Worm (Caenorhabditis elegans): ENCODE results near the gene lron-15.

Gene lron-15

DNA sequence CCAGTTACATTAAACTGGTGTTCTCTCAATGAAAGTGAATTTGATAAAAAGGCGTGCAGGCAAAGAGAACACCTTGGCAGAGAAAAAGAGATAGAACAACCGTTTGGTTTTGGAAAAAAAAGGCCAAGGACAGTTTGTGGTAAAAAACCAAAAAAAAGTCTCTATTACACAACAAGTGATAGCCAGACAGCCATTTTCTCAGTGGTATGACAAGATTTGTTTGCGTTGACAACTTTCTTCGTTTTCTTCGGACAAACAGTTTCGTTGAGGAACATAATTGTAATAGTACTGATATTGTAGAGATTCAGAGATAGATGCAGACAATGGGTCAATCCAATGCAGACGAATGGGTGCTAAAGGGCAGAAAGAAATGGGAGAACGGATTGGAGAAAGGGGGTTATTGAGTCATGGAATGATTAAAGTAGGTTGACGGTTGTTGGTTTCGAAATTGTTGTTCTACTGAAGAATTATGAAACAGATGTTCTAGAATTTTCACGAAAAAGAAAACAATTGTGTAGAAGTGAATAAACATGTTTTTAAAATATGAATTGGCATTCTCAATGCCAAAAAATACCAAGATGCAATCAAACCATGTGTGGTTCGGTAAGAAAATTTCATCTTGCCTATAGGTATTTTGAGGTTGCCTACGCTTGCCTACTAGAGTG lies 17.6 kb upstream of the lron-15 start:
- no peak for TF ChIP-seq attf-3 (GFP tag; conservative IDR thresholded peaks at IDR 0.05)
- TF ChIP-seq madf-6 (GFP tag; IDR thresholded peaks at IDR 0.05): no peak
- peak; percentile 67; the same call in 1 of the 2 replicates for TF ChIP-seq hmg-1.2 (GFP tag; IDR thresholded peaks at IDR 0.05)
- TF ChIP-seq lin-40 (tag; optimal IDR thresholded peaks at IDR 0.05): peak; percentile 80
- 0 out of 2 replicates have a peak, but pooled peaks have one; percentile 27 for TF ChIP-seq dox-1 (GFP tag; IDR thresholded peaks at IDR 0.05)
- TF ChIP-seq athp-1 (tag; optimal IDR thresholded peaks at IDR 0.05): no peak
- no peak for TF ChIP-seq lag-1 (GFP tag; IDR thresholded peaks at IDR 0.05)
- TF ChIP-seq cebp-1 (GFP tag; IDR thresholded peaks at IDR 0.05): peak; percentile 55
- TF ChIP-seq cebp-1 (tag; optimal IDR thresholded peaks at IDR 0.05): peak; percentile 79
- peak; percentile 73 for TF ChIP-seq ztf-26 (tag; optimal IDR thresholded peaks at IDR 0.05)
- TF ChIP-seq ama-1 (optimal IDR thresholded peaks at IDR 0.05): peak; percentile 12
- no peak for TF ChIP-seq ama-1 (GFP tag; optimal IDR thresholded peaks at IDR 0.05)

DNA sequence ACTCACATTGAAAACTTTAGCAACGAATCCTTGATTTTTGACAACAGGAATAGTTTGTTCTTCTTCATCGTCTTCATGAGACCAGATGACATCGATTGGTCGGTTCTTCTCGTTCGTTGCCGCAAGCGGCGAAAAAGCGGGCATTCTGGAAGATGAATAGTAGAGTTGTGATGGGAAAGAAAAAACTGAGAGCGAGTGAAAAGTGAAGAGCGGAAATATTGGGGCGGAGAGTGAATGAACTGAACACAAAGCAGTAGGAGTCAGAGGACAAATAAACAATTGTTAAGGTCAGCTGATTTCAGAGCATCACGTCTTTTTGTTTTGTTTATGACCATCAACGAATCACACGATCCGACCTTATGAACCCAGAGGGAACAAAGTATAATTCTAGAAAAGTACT lies 16.6 kb upstream of the lron-15 start, which contains the start of gene F18C5.10:
Gene F18C5.10, minus strand, starts transcription at position 145 of the 400 bp plus-strand sequence.
- TF ChIP-seq nhr-90 (tag; optimal IDR thresholded peaks at IDR 0.05): no peak
- 0 out of 2 replicates have a peak, but pooled peaks have one; percentile 47 for TF ChIP-seq hsf-1 (GFP tag; IDR thresholded peaks at IDR 0.05)
- TF ChIP-seq let-526 (GFP tag; IDR thresholded peaks at IDR 0.05): 0 out of 2 replicates have a peak, but pooled peaks have one; percentile 47
- no peak for TF ChIP-seq rpc-1 (optimal IDR thresholded peaks at IDR 0.05)
- no peak for TF ChIP-seq rpc-1 (tag; optimal IDR thresholded peaks at IDR 0.05)
- no peak for TF ChIP-seq cebp-1 (GFP tag; IDR thresholded peaks at IDR 0.05)
- peak; percentile 45 for TF ChIP-seq cebp-1 (tag; optimal IDR thresholded peaks at IDR 0.05)
- peak; percentile 89 for TF ChIP-seq ama-1 (optimal IDR thresholded peaks at IDR 0.05)
- no peak for TF ChIP-seq ama-1 (GFP tag; optimal IDR thresholded peaks at IDR 0.05)
- no peak for TF ChIP-seq die-1 (tag; optimal IDR thresholded peaks at IDR 0.05)
- no peak for TF ChIP-seq hlh-12 (tag; optimal IDR thresholded peaks at IDR 0.05)

DNA sequence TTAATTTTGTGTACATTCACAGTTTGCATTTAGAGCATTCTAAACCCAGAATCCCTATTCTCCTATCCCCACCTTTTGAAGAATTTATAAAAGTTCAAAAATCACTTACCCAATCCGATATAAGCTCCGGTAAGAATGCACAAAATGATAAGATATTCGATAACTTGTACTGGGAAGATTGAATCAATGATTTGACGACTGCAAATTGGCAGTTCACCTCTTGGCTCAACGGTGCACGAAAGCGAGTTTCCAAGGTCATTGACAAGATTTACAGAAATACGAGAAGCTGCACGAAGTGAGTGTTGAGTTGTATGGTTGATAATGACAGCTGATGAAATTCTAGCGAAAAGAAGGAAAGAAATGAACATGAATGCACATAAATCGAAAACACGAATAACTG lies 15.6 kb upstream of the lron-15 start:
- no peak for TF ChIP-seq D2030.7 (GFP tag; IDR thresholded peaks at IDR 0.05)
- no peak for TF ChIP-seq C17E4.6 (GFP tag; IDR thresholded peaks at IDR 0.05)
- TF ChIP-seq B0019.2 (GFP tag; conservative IDR thresholded peaks at IDR 0.05): no peak
- no peak for TF ChIP-seq lsl-1 (GFP tag; optimal IDR thresholded peaks at IDR 0.05)
- no peak for TF ChIP-seq egl-18 (GFP tag; IDR thresholded peaks at IDR 0.05)
- TF ChIP-seq him-1 (tag; optimal IDR thresholded peaks at IDR 0.05): no peak
- TF ChIP-seq nhr-179 (tag; optimal IDR thresholded peaks at IDR 0.05): no peak
- TF ChIP-seq fkh-3 (tag; optimal IDR thresholded peaks at IDR 0.05): no peak
- no peak for TF ChIP-seq F52B5.7 (tag; optimal IDR thresholded peaks at IDR 0.05)
- TF ChIP-seq Y56A3A.18 (GFP tag; IDR thresholded peaks at IDR 0.05): no peak
- no peak for TF ChIP-seq snpc-4 (GFP tag; optimal IDR thresholded peaks at IDR 0.05)
- TF ChIP-seq snpc-4 (tag; optimal IDR thresholded peaks at IDR 0.05): no peak

DNA sequence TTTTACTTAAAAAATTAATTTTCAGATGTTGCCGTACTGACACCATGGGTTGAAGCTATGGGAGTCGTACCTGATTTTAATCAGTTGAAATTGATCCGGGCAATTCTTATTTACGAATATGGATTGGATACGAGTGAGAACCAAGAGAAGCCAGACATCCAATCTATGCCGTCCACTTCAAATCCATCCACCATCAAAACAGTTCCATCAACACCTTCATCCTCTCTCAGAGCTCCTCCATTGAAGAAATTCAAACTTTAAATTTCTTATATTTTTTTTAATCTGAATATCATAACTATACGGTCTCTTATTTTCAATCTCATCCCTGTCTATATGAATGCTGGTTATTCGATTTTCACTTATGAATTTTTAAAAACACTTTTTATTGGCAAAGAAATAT lies 14.2 kb upstream of the lron-15 start:
- TF ChIP-seq ztf-6 (GFP tag; IDR thresholded peaks at IDR 0.05) (no peak), ceh-91 (GFP tag; IDR thresholded peaks at IDR 0.05) (no peak), K11D2.4 (GFP tag; IDR thresholded peaks at IDR 0.05) (0 out of 2 replicates have a peak, but pooled peaks have one; percentile 41), B0019.2 (GFP tag; conservative IDR thresholded peaks at IDR 0.05) (0 out of 2 replicates have a peak, but pooled peaks have one; percentile 16), T07F8.4 (tag; optimal IDR thresholded peaks at IDR 0.05) (no peak), F37B4.10 (GFP tag; IDR thresholded peaks at IDR 0.05) (no peak), lsy-27 (tag; optimal IDR thresholded peaks at IDR 0.05; ENCODE audit: borderline replicate concordance, insufficient read depth) (no peak), ekl-4 (GFP tag; IDR thresholded peaks at IDR 0.05) (peak; percentile 60), madf-6 (GFP tag; IDR thresholded peaks at IDR 0.05) (no peak), nhr-27 (tag; optimal IDR thresholded peaks at IDR 0.05) (no peak), ZK185.1 (tag; optimal IDR thresholded peaks at IDR 0.05; ENCODE audit: poor library complexity, severe bottlenecking) (no peak), hlh-26 (GFP tag; conservative IDR thresholded peaks at IDR 0.05) (no peak), dpff-1 (tag; optimal IDR thresholded peaks at IDR 0.05) (no peak), aptf-2 (GFP tag; conservative IDR thresholded peaks at IDR 0.05) (no peak), T26A5.8 (tag; optimal IDR thresholded peaks at IDR 0.05) (no peak), ama-1 (optimal IDR thresholded peaks at IDR 0.05) (peak; percentile 75), ama-1 (GFP tag; optimal IDR thresholded peaks at IDR 0.05) (no peak), pbrm-1 (GFP tag; IDR thresholded peaks at IDR 0.05) (0 out of 2 replicates have a peak, but pooled peaks have one; percentile 32)
